Worm (Caenorhabditis elegans): Measurements from ENCODE around the gene djr-1.2.

djr-1.2 gene

ce11 chrV:4043632-4044031 is 11.3 kb downstream of the djr-1.2 start, which contains the start of gene phat-3:
Gene phat-3 (plus strand): TSS chrV:4043932.
- TF ChIP-seq xbp-1 (tag; optimal IDR thresholded peaks at IDR 0.05) (no peak), dsc-1 (tag; optimal IDR thresholded peaks at IDR 0.05) (no peak), ceh-8 (GFP tag; optimal IDR thresholded peaks at IDR 0.05) (no peak)

ce11 chrV:4041853-4042424 is 13.0 kb downstream of the djr-1.2 start, which contains the start of the genes C49G7.10 and irg-2:
Gene C49G7.10 (minus strand): TSS chrV:4042021.
Gene irg-2 (plus strand): TSS chrV:4042181.
- TF ChIP-seq xbp-1 (tag; optimal IDR thresholded peaks at IDR 0.05) (no peak), nhr-47 (tag; optimal IDR thresholded peaks at IDR 0.05) (peak; percentile 27), nhr-28 (tag; optimal IDR thresholded peaks at IDR 0.05) (no peak), mef-2 (tag; optimal IDR thresholded peaks at IDR 0.05) (no peak), mep-1 (tag; optimal IDR thresholded peaks at IDR 0.05) (no peak), C34B4.2 (tag; optimal IDR thresholded peaks at IDR 0.05) (no peak), sox-4 (tag; optimal IDR thresholded peaks at IDR 0.05) (no peak), skn-1 (tag; optimal IDR thresholded peaks at IDR 0.05) (peak; percentile 20), fkh-8 (tag; optimal IDR thresholded peaks at IDR 0.05) (peak; percentile 46), elt-3 (tag; optimal IDR thresholded peaks at IDR 0.05) (no peak), grh-1 (GFP tag; IDR thresholded peaks at IDR 0.05) (no peak), nhr-77 (tag; optimal IDR thresholded peaks at IDR 0.05) (no peak), zag-1 (tag; optimal IDR thresholded peaks at IDR 0.05) (peak; percentile 7), ztf-11 (tag; optimal IDR thresholded peaks at IDR 0.05) (no peak), fkh-10 (GFP tag; optimal IDR thresholded peaks at IDR 0.05) (no peak), hpl-2 (GFP tag; optimal IDR thresholded peaks at IDR 0.05) (no peak), egl-13 (tag; optimal IDR thresholded peaks at IDR 0.05) (no peak), nhr-237 (tag; optimal IDR thresholded peaks at IDR 0.05) (peak; percentile 10), ces-1 (GFP tag; optimal IDR thresholded peaks at IDR 0.05) (no peak), tbx-2 (tag; optimal IDR thresholded peaks at IDR 0.05) (no peak), C16A3.4 (tag; optimal IDR thresholded peaks at IDR 0.05) (no peak), Y116A8C.19 (tag; optimal IDR thresholded peaks at IDR 0.05; ENCODE audit: borderline replicate concordance) (no peak), ceh-82 (tag; optimal IDR thresholded peaks at IDR 0.05) (no peak), nhr-12 (tag; optimal IDR thresholded peaks at IDR 0.05) (no peak), sup-37 (GFP tag; optimal IDR thresholded peaks at IDR 0.05) (no peak), sptf-1 (tag; optimal IDR thresholded peaks at IDR 0.05) (no peak), nhr-19 (GFP tag; conservative IDR thresholded peaks at IDR 0.05) (no peak), aly-2 (tag; optimal IDR thresholded peaks at IDR 0.05) (no peak), swsn-7 (tag; optimal IDR thresholded peaks at IDR 0.05) (no peak), nhr-90 (tag; optimal IDR thresholded peaks at IDR 0.05; ENCODE audit: poor library complexity) (no peak), snpc-4 (tag; optimal IDR thresholded peaks at IDR 0.05) (no peak), nhr-11 (tag; optimal IDR thresholded peaks at IDR 0.05) (no peak), pag-3 (tag; optimal IDR thresholded peaks at IDR 0.05; ENCODE audit: borderline replicate concordance, insufficient read depth) (no peak), lin-35 (GFP tag; optimal IDR thresholded peaks at IDR 0.05) (no peak), elt-2 (tag; optimal IDR thresholded peaks at IDR 0.05) (no peak), alr-1 (tag; optimal IDR thresholded peaks at IDR 0.05; ENCODE audit: borderline replicate concordance) (no peak), ztf-4 (tag; optimal IDR thresholded peaks at IDR 0.05) (no peak), aha-1 (tag; optimal IDR thresholded peaks at IDR 0.05) (no peak), dsc-1 (tag; optimal IDR thresholded peaks at IDR 0.05) (no peak), efl-1 (optimal IDR thresholded peaks at IDR 0.05) (peak in 1 of 2 experiments; percentile 1), efl-1 (GFP tag; optimal IDR thresholded peaks at IDR 0.05 in 1 of 2) (peak; percentile 20 to 90), snu-23 (GFP tag; optimal IDR thresholded peaks at IDR 0.05) (no peak), pqm-1 (tag; optimal IDR thresholded peaks at IDR 0.05) (no peak), pax-3 (tag; optimal IDR thresholded peaks at IDR 0.05) (no peak), irx-1 (tag; optimal IDR thresholded peaks at IDR 0.05) (no peak), egl-27 (tag; optimal IDR thresholded peaks at IDR 0.05) (no peak), fos-1 (tag; optimal IDR thresholded peaks at IDR 0.05) (no peak), hlh-17 (GFP tag; optimal IDR thresholded peaks at IDR 0.05; ENCODE audit: borderline replicate concordance) (no peak), efl-3 (GFP tag; optimal IDR thresholded peaks at IDR 0.05) (no peak), nhr-71 (tag; optimal IDR thresholded peaks at IDR 0.05) (peak; percentile 57)
